Fruit fly (Drosophila melanogaster): ENCODE measurements around the gene mor.

The mor gene

DNA sequence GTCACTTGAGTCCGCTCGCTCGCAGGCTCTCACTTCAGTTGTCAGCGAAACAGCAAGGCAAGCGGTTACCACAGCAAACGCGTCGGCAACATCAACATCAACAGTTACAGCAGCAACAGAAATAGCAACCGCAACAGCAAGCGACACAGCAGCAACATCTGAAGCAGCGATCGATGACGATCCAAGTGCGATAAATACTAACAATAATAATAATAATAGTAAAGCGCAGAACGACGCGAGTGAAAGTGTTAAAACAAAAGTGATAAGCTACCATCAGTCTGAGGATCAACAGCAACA, 21.8 kb upstream of the mor start:
- TF ChIP-seq Snoo (tag; optimal IDR thresholded peaks at IDR 0.05) (no peak), EcR (GFP tag; optimal IDR thresholded peaks at IDR 0.05) (no peak)

DNA sequence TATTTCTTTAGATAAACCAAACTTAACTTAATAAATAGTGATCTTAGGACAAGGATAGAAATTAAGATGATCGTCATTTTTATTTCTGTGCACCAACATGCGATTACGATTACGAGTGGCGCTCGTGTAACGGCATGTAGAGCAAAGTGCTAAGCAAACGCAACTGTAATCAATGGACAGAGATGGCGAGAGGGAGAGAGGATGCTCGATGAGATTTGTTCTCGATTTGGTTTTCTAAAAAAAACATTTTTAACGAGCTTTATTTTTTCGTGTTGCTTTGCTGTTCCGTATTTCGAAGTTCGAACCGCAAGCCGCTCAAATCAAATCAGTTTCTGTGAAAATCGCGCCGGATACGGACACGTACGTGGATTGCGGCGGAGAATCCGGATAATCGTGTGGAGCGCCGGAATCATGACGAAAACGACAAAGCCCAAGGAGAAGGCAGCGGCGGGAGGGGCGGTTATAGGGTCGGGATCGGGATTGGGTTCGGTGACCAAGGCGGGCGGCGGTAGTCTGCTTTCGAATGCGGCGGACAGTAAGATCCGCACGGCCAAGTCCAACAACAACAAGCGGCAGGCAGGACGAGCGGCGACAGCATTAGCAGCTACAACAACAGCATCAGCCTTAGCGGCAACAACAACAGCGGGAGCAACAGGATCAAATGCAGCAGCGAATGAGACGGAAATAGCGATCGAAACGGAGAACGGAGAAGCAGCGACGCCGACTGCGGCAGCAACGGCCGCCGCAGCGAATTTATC, 21.3 kb upstream of the mor start:
- TF ChIP-seq rn (GFP tag; IDR thresholded peaks at IDR 0.05), result no peak
- no peak for TF ChIP-seq CG8301 (tag; optimal IDR thresholded peaks at IDR 0.05)
- TF ChIP-seq Snoo (tag; optimal IDR thresholded peaks at IDR 0.05), result no peak
- TF ChIP-seq CG10348 (GFP tag; IDR thresholded peaks at IDR 0.05), result no peak
- no peak for TF ChIP-seq CG17806 (tag; optimal IDR thresholded peaks at IDR 0.05)
- peak; percentile 81 for TF ChIP-seq CG13204 (GFP tag; optimal IDR thresholded peaks at IDR 0.05)
- TF ChIP-seq CG14655 (GFP tag; optimal IDR thresholded peaks at IDR 0.05), result peak; percentile 14
- no peak for TF ChIP-seq CG8159 (tag; optimal IDR thresholded peaks at IDR 0.05)
- TF ChIP-seq CG32121 (GFP tag; IDR thresholded peaks at IDR 0.05), result peak; percentile 31; the same call in 1 of the 2 replicates
- peak; percentile 54; the same call in 1 of the 3 replicates for TF ChIP-seq CG4496 (GFP tag; IDR thresholded peaks at IDR 0.05)
- TF ChIP-seq Pif1A (GFP tag; optimal IDR thresholded peaks at IDR 0.05), result no peak
- TF ChIP-seq CG12605 (GFP tag; IDR thresholded peaks at IDR 0.05), result peak; percentile 58

- TF ChIP-seq Snoo (tag; optimal IDR thresholded peaks at IDR 0.05) (no peak), CG12605 (GFP tag; IDR thresholded peaks at IDR 0.05) (peak; percentile 66), fd96Ca (GFP tag; IDR thresholded peaks at IDR 0.05) (peak; percentile 69; the same call in 2 of the 3 replicates), gl (tag; optimal IDR thresholded peaks at IDR 0.05) (peak; percentile 53), CG8159 (tag; optimal IDR thresholded peaks at IDR 0.05) (peak; percentile 26), CG14655 (GFP tag; optimal IDR thresholded peaks at IDR 0.05) (no peak), CG9948 (tag; optimal IDR thresholded peaks at IDR 0.05) (no peak), rn (GFP tag; IDR thresholded peaks at IDR 0.05) (no peak), CG10348 (GFP tag; IDR thresholded peaks at IDR 0.05) (no peak), CG4496 (GFP tag; IDR thresholded peaks at IDR 0.05) (peak; percentile 82), D1 (tag; optimal IDR thresholded peaks at IDR 0.05) (peak; percentile 76), CG32121 (GFP tag; IDR thresholded peaks at IDR 0.05) (peak; percentile 69), Pif1B (GFP tag; optimal IDR thresholded peaks at IDR 0.05) (no peak), Pif1A (GFP tag; optimal IDR thresholded peaks at IDR 0.05) (no peak), CG13204 (GFP tag; optimal IDR thresholded peaks at IDR 0.05) (peak; percentile 83), Ets98B (GFP tag; IDR thresholded peaks at IDR 0.05) (peak; percentile 66; the same call in 1 of the 2 replicates), CG15710 (tag; optimal IDR thresholded peaks at IDR 0.05) (peak; percentile 27), CG34367 (tag; optimal IDR thresholded peaks at IDR 0.05) (no peak), CG17806 (tag; optimal IDR thresholded peaks at IDR 0.05) (no peak), EcR (GFP tag; optimal IDR thresholded peaks at IDR 0.05) (peak; percentile 41), CG8301 (tag; optimal IDR thresholded peaks at IDR 0.05) (no peak)
These were observed 20.6 kb upstream of the mor start for dm6 chr3R:15993139-15993804.

dm6 chr3R:15991593-15991992, 18.9 kb upstream of the mor start:
- no peak for TF ChIP-seq CG15710 (tag; optimal IDR thresholded peaks at IDR 0.05)
- no peak for TF ChIP-seq gl (tag; optimal IDR thresholded peaks at IDR 0.05)
- no peak for TF ChIP-seq CG14655 (GFP tag; optimal IDR thresholded peaks at IDR 0.05)
- no peak for TF ChIP-seq CG4496 (GFP tag; IDR thresholded peaks at IDR 0.05)
- no peak for TF ChIP-seq CG10348 (GFP tag; IDR thresholded peaks at IDR 0.05)
- no peak for TF ChIP-seq Ets98B (GFP tag; IDR thresholded peaks at IDR 0.05)
- TF ChIP-seq CG32121 (GFP tag; IDR thresholded peaks at IDR 0.05), result no peak
- TF ChIP-seq Pif1B (GFP tag; optimal IDR thresholded peaks at IDR 0.05), result no peak
- TF ChIP-seq CG12605 (GFP tag; IDR thresholded peaks at IDR 0.05), result no peak
- TF ChIP-seq CG8301 (tag; optimal IDR thresholded peaks at IDR 0.05), result no peak
- no peak for TF ChIP-seq EcR (GFP tag; optimal IDR thresholded peaks at IDR 0.05)
- TF ChIP-seq CG8159 (tag; optimal IDR thresholded peaks at IDR 0.05), result no peak
- TF ChIP-seq fd96Ca (GFP tag; IDR thresholded peaks at IDR 0.05), result no peak
- no peak for TF ChIP-seq CG9948 (tag; optimal IDR thresholded peaks at IDR 0.05)
- no peak for TF ChIP-seq CG34367 (tag; optimal IDR thresholded peaks at IDR 0.05)
- no peak for TF ChIP-seq D1 (tag; optimal IDR thresholded peaks at IDR 0.05)
- no peak for TF ChIP-seq CG13204 (GFP tag; optimal IDR thresholded peaks at IDR 0.05)
- no peak for TF ChIP-seq CG17806 (tag; optimal IDR thresholded peaks at IDR 0.05)

dm6 chr3R:15989217-15989921, 16.7 kb upstream of the mor start:
- TF ChIP-seq Pif1A (GFP tag; optimal IDR thresholded peaks at IDR 0.05) (no peak), gl (tag; optimal IDR thresholded peaks at IDR 0.05) (no peak), CG13204 (GFP tag; optimal IDR thresholded peaks at IDR 0.05) (no peak), CG32121 (GFP tag; IDR thresholded peaks at IDR 0.05) (no peak), CG8301 (tag; optimal IDR thresholded peaks at IDR 0.05) (no peak), rn (GFP tag; IDR thresholded peaks at IDR 0.05) (no peak), Ets98B (GFP tag; IDR thresholded peaks at IDR 0.05) (no peak), D1 (tag; optimal IDR thresholded peaks at IDR 0.05) (no peak), Snoo (tag; optimal IDR thresholded peaks at IDR 0.05) (no peak), CG4496 (GFP tag; IDR thresholded peaks at IDR 0.05) (no peak), CG34367 (tag; optimal IDR thresholded peaks at IDR 0.05) (no peak)
